Worm (Caenorhabditis elegans) whole organism, young adult: ENCODE measurements around the gene cyp-13A11.

Experiments
- B0019.2 ChIP-seq: fragments of 200-800 bp; sonication (Bioruptor generic); conservative IDR thresholded peaks from 2 replicates; pipeline ENCODE4 v1.3.6; 2022; ENCODE audit warnings: missing genetic modification reagents, missing genetic modification characterization, missing compliant biosample characterization
- B0035.1 ChIP-seq: sonication (generic microtip); optimal IDR thresholded peaks from 2 replicates; lab custom pipeline; 2016; ENCODE audit warnings: missing genetic modification characterization, mild to moderate bottlenecking, missing compliant biosample characterization, missing genotype, missing genetic modification reagents
- C17E4.6 ChIP-seq: fragments of 200-800 bp; sonication (Bioruptor generic); IDR thresholded peaks from 2 replicates; pipeline ENCODE4 v1.3.6; 2022; ENCODE audit warnings: missing genetic modification reagents, missing genetic modification characterization, missing compliant biosample characterization
- F22D6.2 ChIP-seq: sonication (generic microtip); optimal IDR thresholded peaks from 2 replicates; lab custom pipeline; 2016; ENCODE audit warnings: mild to moderate bottlenecking, missing genetic modification characterization, missing compliant biosample characterization
- F49E8.2 ChIP-seq: sonication (generic microtip); optimal IDR thresholded peaks from 3 replicates; lab custom pipeline; 2017; ENCODE audit warnings: missing genetic modification characterization, mild to moderate bottlenecking, missing compliant biosample characterization, antibody characterized with exemption, moderate library complexity; ENCODE audit not compliant: insufficient read depth
- F55B11.4 ChIP-seq: sonication (generic microtip); optimal IDR thresholded peaks from 2 replicates; lab custom pipeline; 2016; ENCODE audit warnings: missing compliant biosample characterization, missing genetic modification characterization, borderline replicate concordance; ENCODE audit not compliant: insufficient read depth
- T07F8.4 ChIP-seq: sonication (generic microtip); optimal IDR thresholded peaks from 2 replicates; lab custom pipeline; 2016; ENCODE audit warnings: mild to moderate bottlenecking, missing genetic modification characterization, moderate library complexity, missing compliant biosample characterization
- T26A5.8 ChIP-seq: sonication (generic microtip); optimal IDR thresholded peaks from 2 replicates; lab custom pipeline; 2016; ENCODE audit warnings: missing genetic modification characterization, missing compliant biosample characterization
- Y53F4B.3 ChIP-seq: fragments of 200-800 bp; sonication (Bioruptor generic); IDR thresholded peaks from 2 replicates; pipeline ENCODE4 v1.3.6; 2022; ENCODE audit warnings: missing genetic modification reagents, missing genetic modification characterization, missing compliant biosample characterization
- Y67H2A.10 ChIP-seq: fragments of 200-800 bp; sonication (Bioruptor generic); conservative IDR thresholded peaks from 2 replicates; pipeline ENCODE4 v1.3.6; 2022; ENCODE audit warnings: missing genetic modification reagents, missing genetic modification characterization, missing compliant biosample characterization
- ZK185.1 ChIP-seq: sonication (generic microtip); optimal IDR thresholded peaks from 2 replicates; lab custom pipeline; 2016; ENCODE audit warnings: mild to moderate bottlenecking, missing genetic modification characterization, missing compliant biosample characterization; ENCODE audit not compliant: poor library complexity, severe bottlenecking
- aptf-2 ChIP-seq: fragments of 200-800 bp; sonication (Bioruptor generic); conservative IDR thresholded peaks from 2 replicates; pipeline ENCODE4 v1.3.6; 2022; ENCODE audit warnings: missing genetic modification reagents, missing genetic modification characterization, missing compliant biosample characterization
- athp-1 ChIP-seq: sonication (generic microtip); optimal IDR thresholded peaks from 2 replicates; lab custom pipeline; 2017; ENCODE audit warnings: mild to moderate bottlenecking, missing genetic modification characterization, missing compliant biosample characterization
- ccch-3 ChIP-seq: fragments of 200-800 bp; sonication (Bioruptor generic); optimal IDR thresholded peaks from 2 replicates; lab custom pipeline; 2018; ENCODE audit warnings: mild to moderate bottlenecking, missing genetic modification characterization, missing compliant biosample characterization
- ceh-58 ChIP-seq: fragments of 200-800 bp; sonication (Bioruptor generic); IDR thresholded peaks from 2 replicates; pipeline ENCODE4 v1.3.6; 2022; ENCODE audit warnings: missing genetic modification characterization, missing compliant biosample characterization
- ceh-79 ChIP-seq: sonication (generic microtip); optimal IDR thresholded peaks from 2 replicates; lab custom pipeline; 2017; ENCODE audit warnings: mild to moderate bottlenecking, missing genetic modification characterization, missing compliant biosample characterization
- die-1 ChIP-seq: sonication (generic microtip); optimal IDR thresholded peaks from 2 replicates; lab custom pipeline; 2016; ENCODE audit warnings: missing genotype, mild to moderate bottlenecking, missing genetic modification characterization, missing compliant biosample characterization
- dox-1 ChIP-seq: fragments of 200-800 bp; sonication (Bioruptor generic); IDR thresholded peaks from 2 replicates; pipeline ENCODE4 v1.3.6; 2022; ENCODE audit warnings: missing genetic modification reagents, missing genetic modification characterization, missing compliant biosample characterization
- egl-18 ChIP-seq: fragments of 200-800 bp; sonication (Bioruptor generic); IDR thresholded peaks from 2 replicates; pipeline ENCODE4 v1.3.6; 2022; ENCODE audit warnings: missing genetic modification reagents, missing genetic modification characterization, missing compliant biosample characterization
- egrh-3 ChIP-seq: fragments of 200-800 bp; sonication (Bioruptor generic); IDR thresholded peaks from 2 replicates; pipeline ENCODE4 v1.3.6; 2022; ENCODE audit warnings: missing genetic modification reagents, missing genetic modification characterization, missing compliant biosample characterization
- ets-4 ChIP-seq: fragments of 200-800 bp; sonication (Bioruptor generic); optimal IDR thresholded peaks from 2 replicates; lab custom pipeline; 2018; ENCODE audit warnings: mild to moderate bottlenecking, missing genetic modification characterization, missing compliant biosample characterization
- gei-17 ChIP-seq: fragments of 200-800 bp; sonication (Bioruptor generic); optimal IDR thresholded peaks from 2 replicates; lab custom pipeline; 2018; ENCODE audit warnings: mild to moderate bottlenecking, missing genetic modification characterization, missing compliant biosample characterization
- hlh-26 ChIP-seq: fragments of 200-800 bp; sonication (Bioruptor generic); conservative IDR thresholded peaks from 2 replicates; pipeline ENCODE4 v1.3.6; 2022; ENCODE audit warnings: missing genetic modification reagents, missing genetic modification characterization, missing compliant biosample characterization
- hrde-1 ChIP-seq: sonication (generic microtip); optimal IDR thresholded peaks from 2 replicates; lab custom pipeline; 2016; ENCODE audit warnings: missing genetic modification characterization, mild to moderate bottlenecking, missing compliant biosample characterization, moderate library complexity, missing genotype, missing genetic modification reagents, borderline replicate concordance
- let-526 ChIP-seq: fragments of 200-800 bp; sonication (Bioruptor generic); IDR thresholded peaks from 2 replicates; pipeline ENCODE4 v1.3.6; 2022; ENCODE audit warnings: missing genetic modification reagents, missing genetic modification characterization, missing compliant biosample characterization
- lin-26 ChIP-seq: fragments of 200-800 bp; sonication (Bioruptor generic); IDR thresholded peaks from 2 replicates; pipeline ENCODE4 v1.3.6; 2022; ENCODE audit warnings: missing genetic modification reagents, missing genetic modification characterization, missing compliant biosample characterization
- lin-54 ChIP-seq: fragments of 200-800 bp; sonication (Bioruptor generic); optimal IDR thresholded peaks from 2 replicates; lab custom pipeline; 2018; ENCODE audit warnings: mild to moderate bottlenecking, missing genetic modification characterization, missing compliant biosample characterization
- madf-10 ChIP-seq: sonication (generic microtip); optimal IDR thresholded peaks from 2 replicates; lab custom pipeline; 2016; ENCODE audit warnings: mild to moderate bottlenecking, missing genetic modification characterization, missing compliant biosample characterization
- madf-6 ChIP-seq: fragments of 200-800 bp; sonication (Bioruptor generic); IDR thresholded peaks from 2 replicates; pipeline ENCODE4 v1.3.6; 2022; ENCODE audit warnings: missing genetic modification reagents, missing genetic modification characterization, missing compliant biosample characterization
- mxl-1 ChIP-seq: sonication (generic microtip); optimal IDR thresholded peaks from 2 replicates; lab custom pipeline; 2016; ENCODE audit warnings: missing genetic modification characterization, missing compliant biosample characterization
- nfyb-1 ChIP-seq: fragments of 200-800 bp; sonication (Bioruptor generic); IDR thresholded peaks from 2 replicates; pipeline ENCODE4 v1.3.6; 2022; ENCODE audit warnings: missing genetic modification reagents, missing genetic modification characterization, missing compliant biosample characterization
- nhr-120 ChIP-seq: fragments of 200-800 bp; sonication (Bioruptor generic); IDR thresholded peaks from 2 replicates; pipeline ENCODE4 v1.3.6; 2022; ENCODE audit warnings: missing genetic modification characterization, missing compliant biosample characterization
- nhr-90 ChIP-seq: sonication (generic microtip); optimal IDR thresholded peaks from 2 replicates; lab custom pipeline; 2016; ENCODE audit warnings: missing genotype, mild to moderate bottlenecking, missing genetic modification characterization, missing compliant biosample characterization
- pha-4 ChIP-seq: fragments of 150-350 bp; sonication (generic microtip); optimal IDR thresholded peaks from 2 replicates; lab custom pipeline; 2014; ENCODE audit warnings: missing biosample characterization, missing genetic modification reagents, missing genetic modification characterization
- rec-8 ChIP-seq, 2 experiments: sonication (generic microtip); optimal IDR thresholded peaks; 2 replicates each; lab custom pipeline; 2016; ENCODE audit warnings: mild to moderate bottlenecking in 2 of 2, missing genetic modification characterization in 2 of 2, missing genetic modification reagents in 2 of 2, missing genotype in 2 of 2, missing biosample characterization in 1 of 2, missing compliant biosample characterization in 1 of 2, moderate library complexity in 1 of 2
- repo-1 ChIP-seq: sonication (generic microtip); optimal IDR thresholded peaks from 2 replicates; lab custom pipeline; 2017; ENCODE audit warnings: mild to moderate bottlenecking, missing genetic modification characterization, missing compliant biosample characterization
- snpc-1.1 ChIP-seq: sonication (generic microtip); optimal IDR thresholded peaks from 2 replicates; lab custom pipeline; 2017; ENCODE audit warnings: missing genetic modification characterization, mild to moderate bottlenecking, missing compliant biosample characterization, antibody characterized with exemption, moderate library complexity, missing genotype, missing genetic modification reagents; ENCODE audit not compliant: insufficient read depth
- snpc-1.3 ChIP-seq: sonication (generic microtip); optimal IDR thresholded peaks from 2 replicates; lab custom pipeline; 2017; ENCODE audit warnings: missing genetic modification characterization, mild to moderate bottlenecking, missing compliant biosample characterization, antibody characterized with exemption, moderate library complexity, missing genotype, missing genetic modification reagents; ENCODE audit not compliant: insufficient read depth
- snpc-3.4 ChIP-seq: sonication (generic microtip); optimal IDR thresholded peaks from 2 replicates; lab custom pipeline; 2017; ENCODE audit warnings: missing genetic modification characterization, mild to moderate bottlenecking, missing compliant biosample characterization, antibody characterized with exemption, moderate library complexity, missing genotype, missing genetic modification reagents
- ztf-25 ChIP-seq: fragments of 200-800 bp; sonication (Bioruptor generic); IDR thresholded peaks from 2 replicates; pipeline ENCODE4 v1.3.6; 2022; ENCODE audit warnings: missing genetic modification reagents, missing genetic modification characterization, missing compliant biosample characterization
- ztf-28 ChIP-seq: fragments of 200-800 bp; sonication (Bioruptor generic); IDR thresholded peaks from 2 replicates; pipeline ENCODE4 v1.3.6; 2022; ENCODE audit warnings: missing genetic modification reagents, missing genetic modification characterization, missing compliant biosample characterization
- ztf-3 ChIP-seq: fragments of 200-800 bp; sonication (Bioruptor generic); optimal IDR thresholded peaks from 2 replicates; lab custom pipeline; 2018; ENCODE audit warnings: mild to moderate bottlenecking, missing genetic modification characterization, missing compliant biosample characterization

Gene cyp-13A11

DNA sequence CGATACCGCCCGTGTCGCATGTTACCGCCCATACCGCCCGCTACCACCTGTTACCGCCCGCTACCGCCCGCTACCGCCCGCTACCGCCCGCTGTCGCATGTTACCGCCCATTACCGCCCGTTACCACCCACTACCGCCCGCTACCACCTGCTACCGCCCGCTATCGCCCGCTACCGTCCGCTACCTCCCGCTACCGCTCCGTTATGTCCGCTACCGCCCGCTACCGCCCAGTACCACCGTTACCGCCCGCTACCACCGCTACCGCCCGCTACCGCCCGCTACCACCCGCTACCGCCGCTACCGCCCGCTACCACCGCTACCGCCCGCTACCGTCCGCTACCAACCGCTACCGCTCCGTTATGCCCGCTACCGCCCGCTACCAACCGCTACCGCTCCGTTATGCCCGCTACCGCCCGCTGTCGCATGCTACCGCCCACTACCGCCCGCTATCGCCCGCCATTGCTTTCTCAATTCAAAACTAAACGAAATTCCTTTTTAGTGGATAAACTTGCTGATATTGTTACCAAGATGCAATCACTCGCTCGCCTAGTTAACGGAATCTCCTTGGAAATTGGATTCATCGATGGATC is 11.7 kb downstream of the cyp-13A11 start (continued):
- TF ChIP-seq ceh-58 (peak; percentile 71; the same call in 1 of the 2 replicates), lin-26 (GFP tag; lab: Robert Waterston, UW) (0 out of 2 replicates have a peak, but pooled peaks have one; percentile 30), egl-18 (GFP tag; lab: Robert Waterston, UW) (no peak; the same call in 1 of the 2 replicates), ztf-25 (GFP tag; lab: Robert Waterston, UW) (0 out of 2 replicates have a peak, but pooled peaks have one; percentile 12), mxl-1 (tag; lab: Kevin White, UChicago) (no peak), ztf-28 (GFP tag; lab: Robert Waterston, UW) (0 out of 2 replicates have a peak, but pooled peaks have one; percentile 54), Y53F4B.3 (GFP tag; lab: Robert Waterston, UW) (no peak), F49E8.2 (no peak), repo-1 (no peak), ztf-3 (GFP tag; lab: Kevin White, UChicago) (no peak), snpc-1.1 (tag; lab: Kevin White, UChicago) (no peak), T26A5.8 (no peak), Y67H2A.10 (0 out of 2 replicates have a peak, but pooled peaks have one; percentile 6), snpc-1.3 (no peak), egrh-3 (peak; percentile 97), dox-1 (GFP tag; lab: Robert Waterston, UW) (no peak), gei-17 (GFP tag; lab: Kevin White, UChicago) (no peak), B0019.2 (GFP tag; lab: Robert Waterston, UW) (no peak), F55B11.4 (tag; lab: Kevin White, UChicago) (no peak), madf-10 (no peak), nhr-120 (GFP tag; lab: Robert Waterston, UW) (0 out of 2 replicates have a peak, but pooled peaks have one; percentile 39), T07F8.4 (tag; lab: Kevin White, UChicago) (no peak), ccch-3 (GFP tag; lab: Kevin White, UChicago) (no peak), let-526 (0 out of 2 replicates have a peak, but pooled peaks have one; percentile 39), nfyb-1 (GFP tag; lab: Robert Waterston, UW) (no peak), ets-4 (peak; percentile 35)
- TF ChIP-seq, all 124 proteins: peak for 18

DNA sequence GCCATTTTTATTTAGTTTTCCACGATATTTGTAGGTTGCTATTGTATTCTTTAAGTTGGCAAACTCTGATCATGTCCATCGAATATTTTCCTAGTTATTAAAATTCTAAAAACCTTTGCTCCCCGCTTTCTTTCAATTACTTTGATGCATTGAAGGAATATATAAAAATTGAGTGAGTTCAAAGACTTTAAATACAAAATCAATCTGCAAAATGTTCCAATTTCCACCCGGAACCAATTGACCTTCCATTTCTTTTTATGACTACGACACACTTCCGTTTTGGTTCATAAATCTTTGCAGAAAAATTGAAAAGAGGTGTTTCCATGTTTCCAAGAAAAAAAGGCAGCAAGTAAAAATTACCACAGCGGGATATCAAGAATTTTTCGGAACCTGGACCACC is 18.9 kb downstream of the cyp-13A11 start, which contains the start of gene F54F12.2:
Gene F54F12.2, plus strand, starts transcription at position 301 of the 400 bp plus-strand sequence.
- TF ChIP-seq lin-54: no peak
- no peak for TF ChIP-seq C17E4.6 (GFP tag; lab: Robert Waterston, UW)
- TF ChIP-seq mxl-1 (tag; lab: Kevin White, UChicago): no peak
- no peak for TF ChIP-seq B0035.1 (tag; lab: Kevin White, UChicago)
- TF ChIP-seq die-1 (tag; lab: Kevin White, UChicago): no peak
- TF ChIP-seq aptf-2: no peak

DNA sequence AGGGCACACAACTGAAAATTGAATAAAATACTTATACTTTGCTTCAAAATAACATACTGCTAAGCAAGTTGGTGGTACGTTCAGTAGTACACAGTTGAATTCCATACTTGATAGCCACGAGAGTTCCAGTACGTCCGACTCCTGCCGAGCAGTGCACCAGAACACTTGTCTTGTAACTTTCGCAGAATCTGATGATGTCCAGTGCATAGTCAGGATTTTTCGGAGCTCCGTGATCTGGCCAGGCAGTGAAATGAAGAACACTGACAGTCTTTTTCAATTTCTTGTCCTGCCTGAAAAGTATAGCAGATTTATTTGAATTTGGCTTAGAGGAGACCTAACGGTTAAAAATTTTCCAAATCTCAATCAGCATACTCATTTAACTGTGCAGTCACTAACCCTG is 29.1 kb downstream of the cyp-13A11 start:
- no peak for TF ChIP-seq pha-4 (tag; lab: Kevin White, UChicago)
- TF ChIP-seq nhr-90: no peak
- no peak for TF ChIP-seq athp-1
- no peak for TF ChIP-seq madf-6 (GFP tag; lab: Robert Waterston, UW)
- TF ChIP-seq hlh-26 (GFP tag; lab: Robert Waterston, UW): no peak
- no peak for TF ChIP-seq ZK185.1
- TF ChIP-seq snpc-3.4 (tag; lab: Kevin White, UChicago): no peak
- no peak for TF ChIP-seq F22D6.2 (tag; lab: Kevin White, UChicago)
- no peak for TF ChIP-seq ceh-79 (tag; lab: Kevin White, UChicago)
- TF ChIP-seq die-1 (tag; lab: Kevin White, UChicago): no peak
- TF ChIP-seq F49E8.2: no peak
- TF ChIP-seq hrde-1 (tag; lab: Kevin White, UChicago): no peak
- TF ChIP-seq snpc-1.1 (tag; lab: Kevin White, UChicago): no peak
- TF ChIP-seq rec-8 (tag; optimal IDR thresholded peaks at IDR 0.05; lab: Kevin White, UChicago): no peak
